Worm (Caenorhabditis elegans): Measurements from ENCODE around the gene srz-15.

- TF ChIP-seq aly-1 (tag; optimal IDR thresholded peaks at IDR 0.05) (no peak), sea-1 (GFP tag; conservative IDR thresholded peaks at IDR 0.05) (no peak), hmbx-1 (tag; optimal IDR thresholded peaks at IDR 0.05) (no peak), ama-1 (optimal IDR thresholded peaks at IDR 0.05) (no peak), tbx-11 (GFP tag; IDR thresholded peaks at IDR 0.05) (no peak), hmg-4 (GFP tag; optimal IDR thresholded peaks at IDR 0.05) (no peak), scrt-1 (GFP tag; IDR thresholded peaks at IDR 0.05) (no peak), flt-1 (GFP tag; IDR thresholded peaks at IDR 0.05) (no peak), ceh-36 (tag; optimal IDR thresholded peaks at IDR 0.05) (no peak), tra-4 (tag; optimal IDR thresholded peaks at IDR 0.05) (no peak)
Measured at ce11 chrIV:12903687-12904086, 11.9 kb upstream of the srz-15 start.

Measured in whole organism, early embryonic.